Worm (Caenorhabditis elegans): ENCODE measurements around the gene zchc-1A.

The zchc-1A gene

DNA sequence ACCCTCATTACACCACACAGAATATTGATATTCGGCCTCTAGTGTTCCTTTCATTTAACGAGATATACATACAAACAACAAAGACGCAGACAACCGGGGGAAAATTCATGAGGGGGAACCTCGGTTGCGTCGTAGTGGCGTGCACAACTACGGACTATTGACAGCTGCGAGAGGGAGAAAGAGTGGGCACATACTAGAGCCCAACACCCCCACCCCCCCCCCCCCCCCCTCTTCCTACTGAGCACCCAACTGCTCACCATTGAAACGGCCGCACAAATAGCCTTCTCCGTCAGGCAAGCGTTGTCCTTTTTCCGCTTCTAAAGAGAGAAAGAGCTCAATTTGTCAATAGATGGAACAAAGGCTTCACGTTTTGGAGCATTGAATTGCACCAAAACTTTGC, 34.0 kb upstream of the zchc-1A start:
- TF ChIP-seq K12H6.12 (tag; optimal IDR thresholded peaks at IDR 0.05), result peak; percentile 68
- peak; percentile 25; the same call in 1 of the 2 replicates for TF ChIP-seq hmg-1.2 (GFP tag; IDR thresholded peaks at IDR 0.05)
- TF ChIP-seq egrh-3 (GFP tag; IDR thresholded peaks at IDR 0.05), result peak; percentile 56; the same call in 1 of the 2 replicates
- TF ChIP-seq attf-6 (GFP tag; IDR thresholded peaks at IDR 0.05), result no peak
- peak; percentile 38 for TF ChIP-seq ceh-27 (GFP tag; optimal IDR thresholded peaks at IDR 0.05)
- TF ChIP-seq nhr-179 (tag; optimal IDR thresholded peaks at IDR 0.05), result no peak
- no peak for TF ChIP-seq fkh-3 (tag; optimal IDR thresholded peaks at IDR 0.05)
- no peak for TF ChIP-seq Y95B8A.8 (GFP tag; IDR thresholded peaks at IDR 0.05)
- TF ChIP-seq somi-1 (GFP tag; optimal IDR thresholded peaks at IDR 0.05), result no peak

DNA sequence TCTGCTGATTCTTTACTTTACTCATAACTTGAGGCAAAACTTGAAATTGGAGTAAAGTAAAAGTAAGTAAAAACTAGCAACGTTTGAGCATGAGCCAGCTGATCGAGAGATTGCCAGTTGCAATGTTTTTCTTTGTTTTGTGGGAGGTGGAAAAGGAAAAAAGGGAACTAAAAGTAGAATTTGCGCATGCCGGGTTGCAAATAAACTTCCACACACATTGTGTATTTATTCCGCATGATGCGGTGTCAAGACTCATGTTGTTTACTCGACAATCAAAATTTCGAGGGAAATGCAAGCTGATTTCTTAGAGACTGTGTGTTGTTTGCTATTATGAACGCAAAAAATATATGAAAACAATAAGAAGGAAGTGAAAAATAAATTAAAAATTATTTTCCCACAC, 31.8 kb upstream of the zchc-1A start:
- TF ChIP-seq chd-7 (tag; optimal IDR thresholded peaks at IDR 0.05), result no peak
- TF ChIP-seq egl-18 (GFP tag; IDR thresholded peaks at IDR 0.05), result no peak
- no peak for TF ChIP-seq ama-1 (optimal IDR thresholded peaks at IDR 0.05)
- TF ChIP-seq ama-1 (GFP tag; optimal IDR thresholded peaks at IDR 0.05), result no peak
- no peak for TF ChIP-seq efl-1 (GFP tag; optimal IDR thresholded peaks at IDR 0.05)
- no peak for TF ChIP-seq pha-4 (tag; optimal IDR thresholded peaks at IDR 0.05)
- no peak for TF ChIP-seq ztf-25 (GFP tag; IDR thresholded peaks at IDR 0.05)
- no peak for TF ChIP-seq egl-44 (GFP tag; IDR thresholded peaks at IDR 0.05)
- TF ChIP-seq ceh-58 (GFP tag; IDR thresholded peaks at IDR 0.05), result no peak
- no peak for TF ChIP-seq ceh-40 (GFP tag; IDR thresholded peaks at IDR 0.05)
- no peak for TF ChIP-seq hlh-26 (GFP tag; conservative IDR thresholded peaks at IDR 0.05)
- TF ChIP-seq gei-17 (GFP tag; optimal IDR thresholded peaks at IDR 0.05), result no peak
- TF ChIP-seq ZK185.1 (tag; optimal IDR thresholded peaks at IDR 0.05; ENCODE audit: poor library complexity, severe bottlenecking), result no peak
- TF ChIP-seq C17E4.6 (GFP tag; IDR thresholded peaks at IDR 0.05), result no peak
- TF ChIP-seq Y79H2A.3 (GFP tag; conservative IDR thresholded peaks at IDR 0.05), result no peak
- TF ChIP-seq nfya-2 (GFP tag; IDR thresholded peaks at IDR 0.05), result no peak
- no peak for TF ChIP-seq F49E8.2 (tag; optimal IDR thresholded peaks at IDR 0.05; ENCODE audit: insufficient read depth)
- no peak for TF ChIP-seq B0035.1 (tag; optimal IDR thresholded peaks at IDR 0.05)

DNA sequence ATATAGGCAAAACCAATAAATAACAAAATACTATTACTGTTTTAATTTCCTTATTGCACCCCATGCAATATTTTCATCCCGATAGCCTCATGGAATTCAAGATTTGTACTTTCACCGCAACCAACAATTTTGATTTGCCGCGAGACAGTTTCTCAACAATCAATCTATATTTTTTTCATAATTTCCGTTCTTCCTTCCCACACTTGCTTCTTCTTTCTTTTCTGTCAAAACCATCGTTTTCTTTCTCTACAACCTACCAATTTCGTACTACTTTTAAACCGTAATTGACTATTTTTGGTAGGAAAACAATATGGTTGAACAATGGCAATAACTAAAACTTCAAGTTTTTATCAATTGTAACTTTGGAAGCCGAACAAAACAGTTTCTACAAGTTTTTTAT, 26.3 kb upstream of the zchc-1A start, which contains the start of gene C31H2.14:
C31H2.14 (plus strand) TSS at position 301 of the 400 bp plus-strand sequence.
- TF ChIP-seq F39B2.1 (GFP tag; IDR thresholded peaks at IDR 0.05) (no peak), athp-1 (tag; optimal IDR thresholded peaks at IDR 0.05) (no peak), mxl-1 (tag; optimal IDR thresholded peaks at IDR 0.05) (no peak), madf-6 (GFP tag; IDR thresholded peaks at IDR 0.05) (no peak), F23B12.7 (tag; optimal IDR thresholded peaks at IDR 0.05; ENCODE audit: insufficient read depth) (no peak), Y56A3A.18 (GFP tag; IDR thresholded peaks at IDR 0.05) (no peak), F52B5.7 (tag; optimal IDR thresholded peaks at IDR 0.05) (no peak), tbp1 (GFP tag; optimal IDR thresholded peaks at IDR 0.05) (no peak), ceh-79 (tag; optimal IDR thresholded peaks at IDR 0.05) (no peak), B0261.1 (tag; optimal IDR thresholded peaks at IDR 0.05) (no peak), madf-10 (tag; optimal IDR thresholded peaks at IDR 0.05) (no peak)

Measured in whole organism, young adult.